Fruit fly (Drosophila melanogaster) ovary, adult (tissue): ENCODE measurements around the gene PLCXD.
A peak's percentile ranks its signal among the peaks of the same experiment; 100 is the strongest.

Experiments used
- CG17801 ChIP-seq: fragments of 200-800 bp; optimal IDR thresholded peaks from 2 replicates; lab custom pipeline; 2019; ENCODE audit warnings: missing biosample characterization, mild to moderate bottlenecking, missing genetic modification characterization, moderate library complexity; ENCODE audit not compliant: partially characterized antibody

Gene PLCXD

dm6 chr2L:12049133-12049532, at the start of gene PLCXD:
TSS of gene PLCXD (plus strand) at chr2L:12049418.
- no peak for TF ChIP-seq CG17801 (GFP tag; lab: Kevin White, UChicago)

- TF ChIP-seq CG17801 (GFP tag; lab: Kevin White, UChicago) = no peak
Observed at dm6 chr2L:12001132-12001531, 48.1 kb upstream of the PLCXD start.

- peak; percentile 44 for TF ChIP-seq CG17801 (GFP tag; lab: Kevin White, UChicago)
Observed at dm6 chr2L:12002051-12002450, 47.2 kb upstream of the PLCXD start, which contains the start of gene Hacd1. TSS of gene Hacd1 (minus strand) at chr2L:12002266.

- TF ChIP-seq CG17801 (GFP tag; lab: Kevin White, UChicago) = no peak
Observed at dm6 chr2L:12002922-12003791, 46.1 kb upstream of the PLCXD start.

dm6 chr2L:12003792-12004210, 45.4 kb upstream of the PLCXD start:
- peak; percentile 22 for TF ChIP-seq CG17801 (GFP tag; lab: Kevin White, UChicago)

- TF ChIP-seq CG17801 (GFP tag; lab: Kevin White, UChicago) = no peak
Observed at dm6 chr2L:12004211-12004979, 44.8 kb upstream of the PLCXD start.

- no peak for TF ChIP-seq CG17801 (GFP tag; lab: Kevin White, UChicago)
Observed at dm6 chr2L:12005436-12006396, 43.5 kb upstream of the PLCXD start.

dm6 chr2L:12006397-12007330, 42.6 kb upstream of the PLCXD start:
- TF ChIP-seq CG17801 (GFP tag; lab: Kevin White, UChicago) = peak; percentile 90

dm6 chr2L:12007331-12007791, 41.9 kb upstream of the PLCXD start:
- peak; percentile 87 for TF ChIP-seq CG17801 (GFP tag; lab: Kevin White, UChicago)

dm6 chr2L:12007853-12008252, 41.4 kb upstream of the PLCXD start, which contains the start of gene Rh5:
TSS of gene Rh5 (plus strand) at chr2L:12008153.
- TF ChIP-seq CG17801 (GFP tag; lab: Kevin White, UChicago) = no peak

- TF ChIP-seq CG17801 (GFP tag; lab: Kevin White, UChicago) = peak; percentile 70
Observed at dm6 chr2L:12010100-12010876, 38.9 kb upstream of the PLCXD start.

dm6 chr2L:12010877-12011666, 38.1 kb upstream of the PLCXD start:
- TF ChIP-seq CG17801 (GFP tag; lab: Kevin White, UChicago) = peak; percentile 91
